Worm (Caenorhabditis elegans) whole organism, young adult: ENCODE results near the gene Y48A6B.14.

Source experiments
- B0035.1 ChIP-seq: sonication (generic microtip); optimal IDR thresholded peaks from 2 replicates; lab custom pipeline; 2016; ENCODE audit warnings: missing genetic modification characterization, mild to moderate bottlenecking, missing compliant biosample characterization, missing genotype, missing genetic modification reagents
- C06A6.2 ChIP-seq: fragments of 200-800 bp; sonication (Bioruptor generic); conservative IDR thresholded peaks from 2 replicates; pipeline ENCODE4 v1.3.6; 2022; ENCODE audit warnings: missing genetic modification characterization, missing compliant biosample characterization
- D2030.7 ChIP-seq: fragments of 200-800 bp; sonication (Bioruptor generic); IDR thresholded peaks from 2 replicates; pipeline ENCODE4 v1.3.6; 2022; ENCODE audit warnings: missing genetic modification reagents, missing genetic modification characterization, missing compliant biosample characterization
- F10E7.11 ChIP-seq: sonication (generic microtip); optimal IDR thresholded peaks from 2 replicates; lab custom pipeline; 2017; ENCODE audit warnings: mild to moderate bottlenecking, missing genetic modification characterization, moderate library complexity, missing compliant biosample characterization
- F39B2.1 ChIP-seq: fragments of 200-800 bp; sonication (Bioruptor generic); IDR thresholded peaks from 2 replicates; pipeline ENCODE4 v1.3.6; 2022; ENCODE audit warnings: missing genetic modification reagents, missing genetic modification characterization, missing compliant biosample characterization
- F55B11.4 ChIP-seq: sonication (generic microtip); optimal IDR thresholded peaks from 2 replicates; lab custom pipeline; 2016; ENCODE audit warnings: missing compliant biosample characterization, missing genetic modification characterization, borderline replicate concordance; ENCODE audit not compliant: insufficient read depth
- T26A5.8 ChIP-seq: sonication (generic microtip); optimal IDR thresholded peaks from 2 replicates; lab custom pipeline; 2016; ENCODE audit warnings: missing genetic modification characterization, missing compliant biosample characterization
- Y56A3A.18 ChIP-seq: fragments of 200-800 bp; sonication (Bioruptor generic); IDR thresholded peaks from 2 replicates; pipeline ENCODE4 v1.3.6; 2022; ENCODE audit warnings: missing genetic modification reagents, missing genetic modification characterization, missing compliant biosample characterization
- Y67H2A.10 ChIP-seq: fragments of 200-800 bp; sonication (Bioruptor generic); conservative IDR thresholded peaks from 2 replicates; pipeline ENCODE4 v1.3.6; 2022; ENCODE audit warnings: missing genetic modification reagents, missing genetic modification characterization, missing compliant biosample characterization
- Y79H2A.3 ChIP-seq: fragments of 200-800 bp; sonication (Bioruptor generic); conservative IDR thresholded peaks from 2 replicates; pipeline ENCODE4 v1.3.6; 2022; ENCODE audit warnings: missing genetic modification reagents, missing genetic modification characterization, missing compliant biosample characterization
- attf-3 ChIP-seq: fragments of 200-800 bp; sonication (Bioruptor generic); conservative IDR thresholded peaks from 2 replicates; pipeline ENCODE4 v1.3.6; 2022; ENCODE audit warnings: missing genetic modification reagents, missing genetic modification characterization, missing compliant biosample characterization
- cebp-1 ChIP-seq, 2 experiments: fragments of 200-800 bp in 1 of 2; sonication (Bioruptor generic) in 1 of 2; sonication (generic microtip) in 1 of 2; IDR thresholded peaks in 1 of 2; optimal IDR thresholded peaks in 1 of 2; 2 replicates each; pipeline versions ENCODE4 v1.3.6 to Lab custom; 2017 to 2022; ENCODE audit warnings: missing compliant biosample characterization in 2 of 2, missing genetic modification characterization in 2 of 2, mild to moderate bottlenecking in 1 of 2, missing genetic modification reagents in 1 of 2, moderate library complexity in 1 of 2
- ceh-100 ChIP-seq: fragments of 200-800 bp; sonication (Bioruptor generic); IDR thresholded peaks from 2 replicates; pipeline ENCODE4 v1.3.6; 2022; ENCODE audit warnings: missing genetic modification reagents, missing genetic modification characterization, missing compliant biosample characterization
- ceh-79 ChIP-seq: sonication (generic microtip); optimal IDR thresholded peaks from 2 replicates; lab custom pipeline; 2017; ENCODE audit warnings: mild to moderate bottlenecking, missing genetic modification characterization, missing compliant biosample characterization
- chd-7 ChIP-seq: sonication (generic microtip); optimal IDR thresholded peaks from 2 replicates; lab custom pipeline; 2016; ENCODE audit warnings: mild to moderate bottlenecking, missing genetic modification characterization, moderate library complexity, missing compliant biosample characterization
- die-1 ChIP-seq: sonication (generic microtip); optimal IDR thresholded peaks from 2 replicates; lab custom pipeline; 2016; ENCODE audit warnings: missing genotype, mild to moderate bottlenecking, missing genetic modification characterization, missing compliant biosample characterization
- efl-1 ChIP-seq: fragments of 150-350 bp; optimal IDR thresholded peaks from 2 replicates; lab custom pipeline; 2014; ENCODE audit warnings: missing biosample characterization, missing genetic modification reagents, missing genetic modification characterization
- ekl-4 ChIP-seq: fragments of 200-800 bp; sonication (Bioruptor generic); IDR thresholded peaks from 2 replicates; pipeline ENCODE4 v1.3.6; 2022; ENCODE audit warnings: missing genetic modification reagents, missing genetic modification characterization, missing compliant biosample characterization
- gei-17 ChIP-seq: fragments of 200-800 bp; sonication (Bioruptor generic); optimal IDR thresholded peaks from 2 replicates; lab custom pipeline; 2018; ENCODE audit warnings: mild to moderate bottlenecking, missing genetic modification characterization, missing compliant biosample characterization
- hlh-26 ChIP-seq: fragments of 200-800 bp; sonication (Bioruptor generic); conservative IDR thresholded peaks from 2 replicates; pipeline ENCODE4 v1.3.6; 2022; ENCODE audit warnings: missing genetic modification reagents, missing genetic modification characterization, missing compliant biosample characterization
- hmg-20 ChIP-seq: fragments of 200-800 bp; sonication (Bioruptor generic); IDR thresholded peaks from 2 replicates; pipeline ENCODE4 v1.3.6; 2022; ENCODE audit warnings: missing genetic modification reagents, missing genetic modification characterization, missing compliant biosample characterization
- let-526 ChIP-seq: fragments of 200-800 bp; sonication (Bioruptor generic); IDR thresholded peaks from 2 replicates; pipeline ENCODE4 v1.3.6; 2022; ENCODE audit warnings: missing genetic modification reagents, missing genetic modification characterization, missing compliant biosample characterization
- let-607 ChIP-seq, 2 experiments: fragments of 200-800 bp in 1 of 2; sonication (Bioruptor generic) in 1 of 2; sonication (generic microtip) in 1 of 2; optimal IDR thresholded peaks; 2 replicates each; lab custom pipeline; 2016 to 2018; ENCODE audit warnings: mild to moderate bottlenecking in 2 of 2, missing compliant biosample characterization in 2 of 2, missing genetic modification characterization in 2 of 2, moderate library complexity in 2 of 2, missing genotype in 1 of 2
- lin-40 ChIP-seq: sonication (generic microtip); optimal IDR thresholded peaks from 2 replicates; lab custom pipeline; 2016; ENCODE audit warnings: missing genetic modification characterization, mild to moderate bottlenecking, missing compliant biosample characterization, missing genotype, missing genetic modification reagents
- lir-1 ChIP-seq: fragments of 200-800 bp; sonication (Bioruptor generic); conservative IDR thresholded peaks from 2 replicates; pipeline ENCODE4 v1.3.6; 2022; ENCODE audit warnings: missing genetic modification reagents, missing genetic modification characterization, missing compliant biosample characterization
- madf-8 ChIP-seq: fragments of 200-800 bp; sonication (Bioruptor generic); conservative IDR thresholded peaks from 2 replicates; pipeline ENCODE4 v1.3.6; 2022; ENCODE audit warnings: missing genetic modification reagents, missing genetic modification characterization, missing compliant biosample characterization
- mcd-1 ChIP-seq: fragments of 200-800 bp; sonication (Bioruptor generic); IDR thresholded peaks from 2 replicates; pipeline ENCODE4 v1.3.6; 2022; ENCODE audit warnings: missing genetic modification reagents, missing genetic modification characterization, missing compliant biosample characterization
- nfya-1 ChIP-seq: sonication (generic microtip); optimal IDR thresholded peaks from 2 replicates; lab custom pipeline; 2017; ENCODE audit warnings: antibody characterized with exemption, missing compliant biosample characterization, missing genetic modification characterization, borderline replicate concordance; ENCODE audit not compliant: insufficient read depth
- nfya-2 ChIP-seq: fragments of 200-800 bp; sonication (Bioruptor generic); IDR thresholded peaks from 2 replicates; pipeline ENCODE4 v1.3.6; 2022; ENCODE audit warnings: missing genetic modification reagents, missing genetic modification characterization, missing compliant biosample characterization
- nfyb-1 ChIP-seq: fragments of 200-800 bp; sonication (Bioruptor generic); IDR thresholded peaks from 2 replicates; pipeline ENCODE4 v1.3.6; 2022; ENCODE audit warnings: missing genetic modification reagents, missing genetic modification characterization, missing compliant biosample characterization
- nhr-27 ChIP-seq: fragments of 200-800 bp; sonication (Bioruptor generic); optimal IDR thresholded peaks from 2 replicates; lab custom pipeline; 2018; ENCODE audit warnings: mild to moderate bottlenecking, missing genetic modification characterization, moderate library complexity, missing compliant biosample characterization
- nhr-80 ChIP-seq: sonication (generic microtip); optimal IDR thresholded peaks from 2 replicates; lab custom pipeline; 2016; ENCODE audit warnings: missing genetic modification characterization, missing compliant biosample characterization
- nhr-90 ChIP-seq: sonication (generic microtip); optimal IDR thresholded peaks from 2 replicates; lab custom pipeline; 2016; ENCODE audit warnings: missing genotype, mild to moderate bottlenecking, missing genetic modification characterization, missing compliant biosample characterization
- pbrm-1 ChIP-seq: fragments of 200-800 bp; sonication (Bioruptor generic); IDR thresholded peaks from 2 replicates; pipeline ENCODE4 v1.3.6; 2022; ENCODE audit warnings: missing genetic modification reagents, missing genetic modification characterization, missing compliant biosample characterization
- pha-4 ChIP-seq: fragments of 150-350 bp; sonication (generic microtip); optimal IDR thresholded peaks from 2 replicates; lab custom pipeline; 2014; ENCODE audit warnings: missing biosample characterization, missing genetic modification reagents, missing genetic modification characterization
- rec-8 ChIP-seq, 2 experiments: sonication (generic microtip); optimal IDR thresholded peaks; 2 replicates each; lab custom pipeline; 2016; ENCODE audit warnings: mild to moderate bottlenecking in 2 of 2, missing genetic modification characterization in 2 of 2, missing genetic modification reagents in 2 of 2, missing genotype in 2 of 2, missing biosample characterization in 1 of 2, missing compliant biosample characterization in 1 of 2, moderate library complexity in 1 of 2
- sdz-38 ChIP-seq: sonication (generic microtip); optimal IDR thresholded peaks from 2 replicates; lab custom pipeline; 2016; ENCODE audit warnings: missing genotype, missing genetic modification characterization, missing compliant biosample characterization
- snpc-3.4 ChIP-seq: sonication (generic microtip); optimal IDR thresholded peaks from 2 replicates; lab custom pipeline; 2017; ENCODE audit warnings: missing genetic modification characterization, mild to moderate bottlenecking, missing compliant biosample characterization, antibody characterized with exemption, moderate library complexity, missing genotype, missing genetic modification reagents
- sptf-2 ChIP-seq: fragments of 200-800 bp; sonication (Bioruptor generic); optimal IDR thresholded peaks from 2 replicates; lab custom pipeline; 2018; ENCODE audit warnings: mild to moderate bottlenecking, missing genetic modification characterization, missing compliant biosample characterization
- xnd-1 ChIP-seq: sonication (generic microtip); optimal IDR thresholded peaks from 2 replicates; lab custom pipeline; 2016; ENCODE audit warnings: missing genotype, missing genetic modification reagents, missing genetic modification characterization, missing compliant biosample characterization
- ztf-22 ChIP-seq: fragments of 200-800 bp; sonication (Bioruptor generic); optimal IDR thresholded peaks from 2 replicates; lab custom pipeline; 2018; ENCODE audit warnings: mild to moderate bottlenecking, missing genetic modification characterization, moderate library complexity, missing compliant biosample characterization
- ztf-25 ChIP-seq: fragments of 200-800 bp; sonication (Bioruptor generic); IDR thresholded peaks from 2 replicates; pipeline ENCODE4 v1.3.6; 2022; ENCODE audit warnings: missing genetic modification reagents, missing genetic modification characterization, missing compliant biosample characterization
- ztf-26 ChIP-seq: sonication (generic microtip); optimal IDR thresholded peaks from 2 replicates; lab custom pipeline; 2017; ENCODE audit warnings: missing genetic modification characterization, missing compliant biosample characterization
- ztf-28 ChIP-seq: fragments of 200-800 bp; sonication (Bioruptor generic); IDR thresholded peaks from 2 replicates; pipeline ENCODE4 v1.3.6; 2022; ENCODE audit warnings: missing genetic modification reagents, missing genetic modification characterization, missing compliant biosample characterization
- ztf-3 ChIP-seq: fragments of 200-800 bp; sonication (Bioruptor generic); optimal IDR thresholded peaks from 2 replicates; lab custom pipeline; 2018; ENCODE audit warnings: mild to moderate bottlenecking, missing genetic modification characterization, missing compliant biosample characterization
- ztf-6 ChIP-seq: fragments of 200-800 bp; sonication (Bioruptor generic); IDR thresholded peaks from 2 replicates; pipeline ENCODE4 v1.3.6; 2022; ENCODE audit warnings: missing genetic modification reagents, missing genetic modification characterization, missing compliant biosample characterization

Gene Y48A6B.14

ce11 chrIII:10989491-10990032 is 41.8 kb upstream of the Y48A6B.14 start (continued):
- TF ChIP-seq sptf-2 (GFP tag; lab: Kevin White, UChicago) (peak; percentile 94), attf-3 (peak; percentile 67), madf-8 (peak; percentile 60), D2030.7 (GFP tag; lab: Robert Waterston, UW) (peak; percentile 89), nfyb-1 (GFP tag; lab: Robert Waterston, UW) (peak; percentile 98), chd-7 (tag; lab: Kevin White, UChicago) (peak; percentile 97), pha-4 (tag; lab: Kevin White, UChicago) (no peak), lin-40 (tag; lab: Kevin White, UChicago) (peak; percentile 98), B0035.1 (peak; percentile 90), cebp-1 (GFP tag; IDR thresholded peaks at IDR 0.05; lab: Robert Waterston, UW) (peak; percentile 99), cebp-1 (tag; optimal IDR thresholded peaks at IDR 0.05; lab: Kevin White, UChicago) (peak; percentile 100), ztf-28 (GFP tag; lab: Robert Waterston, UW) (peak; percentile 91; the same call in 1 of the 2 replicates), hmg-20 (GFP tag; lab: Robert Waterston, UW) (peak; percentile 94), rec-8 (tag; optimal IDR thresholded peaks at IDR 0.05; lab: Kevin White, UChicago) (peak; percentile 95 to 97), die-1 (tag; lab: Kevin White, UChicago) (peak; percentile 97), xnd-1 (tag; lab: Kevin White, UChicago) (peak; percentile 33), mcd-1 (GFP tag; lab: Robert Waterston, UW) (peak; percentile 95), ceh-79 (tag; lab: Kevin White, UChicago) (peak; percentile 96), ztf-6 (GFP tag; lab: Robert Waterston, UW) (peak; percentile 47; the same call in 1 of the 2 replicates), hlh-26 (GFP tag; lab: Robert Waterston, UW) (0 out of 2 replicates have a peak, but pooled peaks have one; percentile 73), snpc-3.4 (tag; lab: Kevin White, UChicago) (peak; percentile 97), ztf-22 (peak; percentile 91), Y79H2A.3 (GFP tag; lab: Robert Waterston, UW) (peak; percentile 93), let-526 (peak; percentile 93), nhr-80 (tag; lab: Kevin White, UChicago) (peak; percentile 50), gei-17 (GFP tag; lab: Kevin White, UChicago) (peak; percentile 91), C06A6.2 (GFP tag; lab: Robert Waterston, UW) (peak; percentile 92), let-607 (tag; optimal IDR thresholded peaks at IDR 0.05; lab: Kevin White, UChicago) (peak; percentile 84 to 89), nhr-90 (tag; lab: Kevin White, UChicago) (peak; percentile 94), T26A5.8 (tag; lab: Kevin White, UChicago) (peak; percentile 95), nfya-2 (GFP tag; lab: Robert Waterston, UW) (peak; percentile 79; the same call in 1 of the 2 replicates), ceh-100 (GFP tag; lab: Robert Waterston, UW) (peak; percentile 89), F39B2.1 (GFP tag; lab: Robert Waterston, UW) (peak; percentile 84), ekl-4 (peak; percentile 95), F10E7.11 (tag; lab: Kevin White, UChicago) (peak; percentile 95), nhr-27 (peak; percentile 88), ztf-25 (GFP tag; lab: Robert Waterston, UW) (peak; percentile 97), ztf-3 (GFP tag; lab: Kevin White, UChicago) (peak; percentile 91), nfya-1 (no peak), Y56A3A.18 (GFP tag; lab: Robert Waterston, UW) (peak; percentile 98), ztf-26 (tag; lab: Kevin White, UChicago) (peak; percentile 95), lir-1 (peak; percentile 90), pbrm-1 (GFP tag; lab: Robert Waterston, UW) (peak; percentile 92), efl-1 (GFP tag; lab: Kevin White, UChicago) (no peak), Y67H2A.10 (peak; percentile 62; the same call in 1 of the 2 replicates), sdz-38 (tag; lab: Kevin White, UChicago) (peak; percentile 72), F55B11.4 (peak; percentile 28)
